Fruit fly (Drosophila melanogaster) whole organism, wandering third instar larva: Measurements from ENCODE around the gene Saysd1.

ENCODE experiments used
- Abd-B ChIP-seq: fragments of >200 bp; optimal IDR thresholded peaks from 2 replicates; lab custom pipeline; 2017; ENCODE audit warnings: missing biosample characterization, missing genetic modification characterization
- CG32264 ChIP-seq: fragments of 200-800 bp; sonication (Bioruptor generic); optimal IDR thresholded peaks from 2 replicates; lab custom pipeline; 2016; ENCODE audit warnings: missing biosample characterization, missing genetic modification characterization
- CG9705 ChIP-seq: fragments of 200-800 bp; sonication (Bioruptor generic); optimal IDR thresholded peaks from 2 replicates; lab custom pipeline; 2018; ENCODE audit warnings: missing biosample characterization, mild to moderate bottlenecking, missing genetic modification characterization
- CrebA ChIP-seq: fragments of 200-800 bp; sonication (Bioruptor generic); optimal IDR thresholded peaks from 2 replicates; lab custom pipeline; 2016; ENCODE audit warnings: missing biosample characterization, mild to moderate bottlenecking, missing genetic modification characterization, borderline replicate concordance
- Dfd ChIP-seq: fragments of >200 bp; optimal IDR thresholded peaks from 2 replicates; lab custom pipeline; 2017; ENCODE audit warnings: missing biosample characterization, missing genetic modification characterization
- Dif ChIP-seq: fragments of 200-275, 200-300 bp; sonication (Bioruptor generic); optimal IDR thresholded peaks from 2 replicates; lab custom pipeline; 2018; ENCODE audit warnings: missing biosample characterization, missing genetic modification characterization; ENCODE audit not compliant: partially characterized antibody
- GATAd ChIP-seq: sonication (Bioruptor generic); optimal IDR thresholded peaks from 2 replicates; lab custom pipeline; 2016; ENCODE audit warnings: missing biosample characterization, missing genetic modification characterization
- HLH106 ChIP-seq: fragments of 200-800 bp; optimal IDR thresholded peaks from 3 replicates; lab custom pipeline; 2019; ENCODE audit warnings: missing biosample characterization, mild to moderate bottlenecking, missing genetic modification characterization, moderate library complexity
- Hnf4 ChIP-seq: fragments of 200-800 bp; sonication (Bioruptor generic); optimal IDR thresholded peaks from 2 replicates; lab custom pipeline; 2016; ENCODE audit warnings: missing biosample characterization, mild to moderate bottlenecking, missing genetic modification characterization
- Hr78 ChIP-seq: fragments of >200 bp; optimal IDR thresholded peaks from 2 replicates; lab custom pipeline; 2017; ENCODE audit warnings: missing biosample characterization, missing genetic modification characterization
- Hr83 ChIP-seq: fragments of 200-300 bp; sonication (Bioruptor generic); optimal IDR thresholded peaks from 2 replicates; lab custom pipeline; 2016; ENCODE audit warnings: missing biosample characterization, mild to moderate bottlenecking, missing genetic modification characterization, moderate library complexity; ENCODE audit not compliant: poor library complexity, severe bottlenecking
- Jra ChIP-seq: sonication (Bioruptor generic); optimal IDR thresholded peaks from 2 replicates; lab custom pipeline; 2016; ENCODE audit warnings: missing biosample characterization, missing genetic modification characterization
- Mio ChIP-seq: sonication (Bioruptor generic); optimal IDR thresholded peaks from 2 replicates; lab custom pipeline; 2016; ENCODE audit warnings: missing biosample characterization, missing genetic modification characterization
- Myc ChIP-seq: fragments of >200 bp; optimal IDR thresholded peaks from 2 replicates; lab custom pipeline; 2017
- N ChIP-seq: fragments of >200 bp; optimal IDR thresholded peaks from 2 replicates; lab custom pipeline; 2018; ENCODE audit warnings: missing biosample characterization, missing external identifiers, missing genetic modification characterization
- OdsH ChIP-seq: fragments of 200-800 bp; sonication (Bioruptor generic); optimal IDR thresholded peaks from 2 replicates; lab custom pipeline; 2016; ENCODE audit warnings: missing biosample characterization, mild to moderate bottlenecking, missing genetic modification characterization
- Rel ChIP-seq, 2 experiments: fragments of 200-800 bp; sonication (Bioruptor generic) in 1 of 2; optimal IDR thresholded peaks; 2 replicates in 1 of 2; 3 replicates in 1 of 2; lab custom pipeline; 2016 to 2019; ENCODE audit warnings: mild to moderate bottlenecking in 2 of 2, missing biosample characterization in 2 of 2, missing genetic modification characterization in 2 of 2, moderate library complexity in 1 of 2
- Sp1 ChIP-seq: fragments of 200-800 bp; sonication (Bioruptor generic); optimal IDR thresholded peaks from 3 replicates; lab custom pipeline; 2019; ENCODE audit warnings: missing biosample characterization, mild to moderate bottlenecking, missing genetic modification characterization, moderate library complexity
- Vsx2 ChIP-seq: fragments of 200-300, 225-300 bp; sonication (Bioruptor generic); optimal IDR thresholded peaks from 2 replicates; lab custom pipeline; 2018; ENCODE audit warnings: missing biosample characterization, missing genetic modification characterization; ENCODE audit not compliant: partially characterized antibody
- br ChIP-seq: fragments of 200-800 bp; sonication (Bioruptor generic); optimal IDR thresholded peaks from 2 replicates; lab custom pipeline; 2016; ENCODE audit warnings: missing biosample characterization, missing genetic modification characterization
- brk ChIP-seq: fragments of 200-800 bp; sonication (Bioruptor generic); optimal IDR thresholded peaks from 2 replicates; lab custom pipeline; 2016; ENCODE audit warnings: missing biosample characterization, mild to moderate bottlenecking, missing genetic modification characterization
- dl ChIP-seq, 2 experiments: fragments of 175-275, 200-275 bp in 1 of 2; fragments of 200-275 bp in 1 of 2; sonication (Bioruptor generic); optimal IDR thresholded peaks; lab custom pipeline; 2018; ENCODE audit warnings: mild to moderate bottlenecking in 2 of 2, missing biosample characterization in 2 of 2, missing genetic modification characterization in 2 of 2, moderate library complexity in 2 of 2; ENCODE audit not compliant: partially characterized antibody in 2 of 2, insufficient read depth in 1 of 2
- dmrt93B ChIP-seq: fragments of 200-800 bp; sonication (Bioruptor generic); optimal IDR thresholded peaks from 2 replicates; lab custom pipeline; 2018; ENCODE audit warnings: missing biosample characterization, mild to moderate bottlenecking, missing genetic modification characterization
- dsf ChIP-seq: sonication (Bioruptor generic); optimal IDR thresholded peaks from 2 replicates; lab custom pipeline; 2016; ENCODE audit warnings: missing biosample characterization, missing genetic modification characterization, borderline replicate concordance
- ey ChIP-seq: fragments of 200-800 bp; sonication (Bioruptor generic); optimal IDR thresholded peaks from 2 replicates; lab custom pipeline; 2016; ENCODE audit warnings: missing biosample characterization, missing genetic modification characterization
- foxo ChIP-seq, 2 experiments: fragments of 200-800 bp; sonication (Bioruptor generic); optimal IDR thresholded peaks; 2 replicates in 1 of 2; 3 replicates in 1 of 2; lab custom pipeline; 2016 to 2017; ENCODE audit warnings: missing biosample characterization in 2 of 2, missing genetic modification characterization in 2 of 2
- fru ChIP-seq: fragments of 200-800 bp; sonication (Bioruptor generic); optimal IDR thresholded peaks from 3 replicates; lab custom pipeline; 2016; ENCODE audit warnings: missing biosample characterization, mild to moderate bottlenecking, missing genetic modification characterization
- h ChIP-seq: fragments of 200-800 bp; sonication (Bioruptor generic); optimal IDR thresholded peaks from 3 replicates; lab custom pipeline; 2016; ENCODE audit warnings: missing biosample characterization, mild to moderate bottlenecking, missing genetic modification characterization
- jim ChIP-seq: fragments of 175-275, 200-325 bp; sonication (Bioruptor generic); optimal IDR thresholded peaks from 2 replicates; lab custom pipeline; 2016; ENCODE audit warnings: missing biosample characterization, mild to moderate bottlenecking, missing genetic modification characterization
- lola ChIP-seq: fragments of >200 bp; optimal IDR thresholded peaks from 2 replicates; lab custom pipeline; 2017; ENCODE audit warnings: missing biosample characterization, missing genetic modification characterization
- pan ChIP-seq: fragments of >200 bp; optimal IDR thresholded peaks from 2 replicates; lab custom pipeline; 2017
- psq ChIP-seq: fragments of 200-800 bp; sonication (Bioruptor generic); optimal IDR thresholded peaks from 3 replicates; lab custom pipeline; 2017; ENCODE audit warnings: missing biosample characterization, mild to moderate bottlenecking, missing genetic modification characterization, moderate library complexity
- rgr ChIP-seq: fragments of 200-800 bp; sonication (Bioruptor generic); optimal IDR thresholded peaks from 3 replicates; lab custom pipeline; 2016; ENCODE audit warnings: missing biosample characterization, mild to moderate bottlenecking, missing genetic modification characterization
- sage ChIP-seq: fragments of 200-800 bp; sonication (Bioruptor generic); optimal IDR thresholded peaks from 2 replicates; lab custom pipeline; 2016; ENCODE audit warnings: missing biosample characterization, mild to moderate bottlenecking, missing genetic modification characterization
- sv ChIP-seq: fragments of 200-800 bp; sonication (Bioruptor generic); optimal IDR thresholded peaks from 3 replicates; lab custom pipeline; 2016; ENCODE audit warnings: missing biosample characterization, missing genetic modification characterization
- tai ChIP-seq: sonication (Bioruptor generic); optimal IDR thresholded peaks from 2 replicates; lab custom pipeline; 2016; ENCODE audit warnings: missing biosample characterization, missing genetic modification characterization
- usp ChIP-seq: fragments of >200 bp; optimal IDR thresholded peaks from 2 replicates; lab custom pipeline; 2017; ENCODE audit warnings: missing biosample characterization, missing genetic modification characterization
- woc ChIP-seq: sonication (Bioruptor generic); optimal IDR thresholded peaks from 2 replicates; lab custom pipeline; 2016; ENCODE audit warnings: missing biosample characterization, mild to moderate bottlenecking, missing genetic modification characterization

Gene Saysd1

dm6 chr3R:25249145-25250141, 34.5 kb upstream of the Saysd1 start, which contains the start of gene Nup358:
Nup358 (plus strand) TSS chr3R:25249348.
- TF ChIP-seq Sp1 (GFP tag; lab: Kevin White, UChicago): peak; percentile 5
- TF ChIP-seq Rel (GFP tag; optimal IDR thresholded peaks at IDR 0.05; lab: Kevin White, UChicago): no peak
- peak; percentile 18 for TF ChIP-seq Rel (tag; optimal IDR thresholded peaks at IDR 0.05; lab: Kevin White, UChicago)
- TF ChIP-seq pan (lab: Kevin White, UChicago): no peak

dm6 chr3R:25247379-25247869, 32.4 kb upstream of the Saysd1 start, which contains the start of the genes RpS27 and Nup37:
RpS27 (minus strand) TSS chr3R:25247514.
Nup37 (plus strand) TSS chr3R:25247658.
- TF ChIP-seq dsf (peak; percentile 79), dl (GFP tag; optimal IDR thresholded peaks at IDR 0.05; lab: Kevin White, UChicago; ENCODE audit: insufficient read depth in 1 of 2, partially characterized antibody in 2 of 2) (no peak), h (peak; percentile 96), Hr78 (GFP tag; lab: Kevin White, UChicago) (no peak), br (GFP tag; lab: Kevin White, UChicago) (peak; percentile 98), woc (GFP tag; lab: Kevin White, UChicago) (peak; percentile 77), Sp1 (GFP tag; lab: Kevin White, UChicago) (peak; percentile 97), HLH106 (tag; lab: Kevin White, UChicago) (peak; percentile 96), Abd-B (GFP tag; lab: Kevin White, UChicago) (no peak), Hr83 (GFP tag; lab: Kevin White, UChicago) (peak; percentile 99), CG32264 (GFP tag; lab: Kevin White, UChicago) (peak; percentile 91), Vsx2 (GFP tag; lab: Kevin White, UChicago) (no peak), psq (peak; percentile 89), CrebA (GFP tag; lab: Kevin White, UChicago) (no peak), foxo (GFP tag; optimal IDR thresholded peaks at IDR 0.05; lab: Kevin White, UChicago) (peak; percentile 81 to 97), fru (peak; percentile 96), Mio (GFP tag; lab: Kevin White, UChicago) (peak; percentile 92), brk (no peak), Hnf4 (no peak), pan (lab: Kevin White, UChicago) (no peak), ey (GFP tag; lab: Kevin White, UChicago) (peak; percentile 90), N (no peak), Rel (GFP tag; optimal IDR thresholded peaks at IDR 0.05; lab: Kevin White, UChicago) (peak; percentile 53), Rel (tag; optimal IDR thresholded peaks at IDR 0.05; lab: Kevin White, UChicago) (peak; percentile 83), lola (no peak), Myc (lab: Kevin White, UChicago) (peak; percentile 25), OdsH (GFP tag; lab: Kevin White, UChicago) (peak; percentile 95), sv (GFP tag; lab: Kevin White, UChicago) (peak; percentile 96), sage (GFP tag; lab: Kevin White, UChicago) (peak; percentile 66), Dif (GFP tag; lab: Kevin White, UChicago) (no peak), usp (GFP tag; lab: Kevin White, UChicago) (no peak), GATAd (GFP tag; lab: Kevin White, UChicago) (peak; percentile 89), tai (GFP tag; lab: Kevin White, UChicago) (no peak), CG9705 (GFP tag; lab: Kevin White, UChicago) (peak; percentile 99), dmrt93B (GFP tag; lab: Kevin White, UChicago) (peak; percentile 99), Dfd (GFP tag; lab: Kevin White, UChicago) (no peak), jim (peak; percentile 7), rgr (GFP tag; lab: Kevin White, UChicago) (peak; percentile 99), Jra (GFP tag; lab: Kevin White, UChicago) (no peak)
- TF ChIP-seq, all 38 proteins: peak for 23
